Worm (Caenorhabditis elegans): ENCODE results near the gene dnpp-1.
A peak's percentile ranks its signal among the peaks of the same experiment; 100 is the strongest.

dnpp-1 gene

ce11 chrIII:5813501-5813900 is 50.1 kb downstream of the dnpp-1 start:
- TF ChIP-seq lin-15B (tag; optimal IDR thresholded peaks at IDR 0.05) (no peak), nhr-23 (tag; optimal IDR thresholded peaks at IDR 0.05) (no peak), nhr-12 (tag; optimal IDR thresholded peaks at IDR 0.05) (no peak), ztf-4 (tag; optimal IDR thresholded peaks at IDR 0.05) (no peak), egl-5 (tag; optimal IDR thresholded peaks at IDR 0.05) (no peak), fos-1 (tag; optimal IDR thresholded peaks at IDR 0.05) (no peak), ZK546.5 (tag; optimal IDR thresholded peaks at IDR 0.05) (no peak), tbx-2 (tag; optimal IDR thresholded peaks at IDR 0.05) (no peak), nhr-77 (tag; optimal IDR thresholded peaks at IDR 0.05) (no peak), nhr-25 (tag; optimal IDR thresholded peaks at IDR 0.05) (no peak), daf-12 (tag; optimal IDR thresholded peaks at IDR 0.05) (no peak), snpc-4 (tag; optimal IDR thresholded peaks at IDR 0.05) (no peak), nhr-67 (tag; optimal IDR thresholded peaks at IDR 0.05) (no peak), mml-1 (tag; optimal IDR thresholded peaks at IDR 0.05) (no peak), R02D3.7 (tag; optimal IDR thresholded peaks at IDR 0.05) (no peak), lsy-12 (tag; optimal IDR thresholded peaks at IDR 0.05) (no peak), pqm-1 (tag; optimal IDR thresholded peaks at IDR 0.05) (no peak), elt-2 (tag; optimal IDR thresholded peaks at IDR 0.05) (no peak)

- TF ChIP-seq ceh-28 (tag; optimal IDR thresholded peaks at IDR 0.05) (no peak), unc-39 (tag; optimal IDR thresholded peaks at IDR 0.05) (no peak), ceh-9 (tag; optimal IDR thresholded peaks at IDR 0.05) (no peak), lsy-12 (tag; optimal IDR thresholded peaks at IDR 0.05) (no peak), nhr-28 (tag; optimal IDR thresholded peaks at IDR 0.05) (no peak), R02D3.7 (tag; optimal IDR thresholded peaks at IDR 0.05) (no peak), mml-1 (tag; optimal IDR thresholded peaks at IDR 0.05) (no peak), snpc-4 (tag; optimal IDR thresholded peaks at IDR 0.05) (no peak), ama-1 (optimal IDR thresholded peaks at IDR 0.05) (no peak), ZK546.5 (tag; optimal IDR thresholded peaks at IDR 0.05) (no peak), mdl-1 (tag; optimal IDR thresholded peaks at IDR 0.05) (no peak), nhr-67 (tag; optimal IDR thresholded peaks at IDR 0.05) (no peak), egl-27 (tag; optimal IDR thresholded peaks at IDR 0.05) (peak; percentile 18), ceh-82 (tag; optimal IDR thresholded peaks at IDR 0.05) (no peak), egl-5 (tag; optimal IDR thresholded peaks at IDR 0.05) (no peak), nhr-12 (tag; optimal IDR thresholded peaks at IDR 0.05) (no peak), daf-12 (tag; optimal IDR thresholded peaks at IDR 0.05) (no peak), nhr-237 (tag; optimal IDR thresholded peaks at IDR 0.05) (no peak), sea-2 (GFP tag; optimal IDR thresholded peaks at IDR 0.05) (no peak), nhr-23 (tag; optimal IDR thresholded peaks at IDR 0.05) (peak; percentile 69), pha-4 (tag; optimal IDR thresholded peaks at IDR 0.05) (no peak), tbx-2 (tag; optimal IDR thresholded peaks at IDR 0.05) (no peak), ceh-16 (tag; optimal IDR thresholded peaks at IDR 0.05) (no peak), pqm-1 (tag; optimal IDR thresholded peaks at IDR 0.05) (no peak), fkh-2 (tag; optimal IDR thresholded peaks at IDR 0.05) (no peak), lin-39 (tag; optimal IDR thresholded peaks at IDR 0.05) (no peak), elt-3 (tag; optimal IDR thresholded peaks at IDR 0.05) (peak in 2 of 3 experiments; percentile 19 to 82), nhr-43 (tag; optimal IDR thresholded peaks at IDR 0.05; ENCODE audit: poor library complexity, severe bottlenecking) (peak; percentile 41), nfya-1 (tag; optimal IDR thresholded peaks at IDR 0.05; ENCODE audit: insufficient read depth) (peak; percentile 73), nhr-76 (tag; optimal IDR thresholded peaks at IDR 0.05) (no peak), nhr-25 (tag; optimal IDR thresholded peaks at IDR 0.05) (peak; percentile 58), unc-62 (GFP tag; optimal IDR thresholded peaks at IDR 0.05) (peak; percentile 18), lin-15B (tag; optimal IDR thresholded peaks at IDR 0.05) (no peak), elt-1 (tag; optimal IDR thresholded peaks at IDR 0.05) (no peak), aly-2 (tag; optimal IDR thresholded peaks at IDR 0.05) (no peak), zag-1 (tag; optimal IDR thresholded peaks at IDR 0.05) (no peak), eor-1 (tag; optimal IDR thresholded peaks at IDR 0.05) (no peak), skn-1 (tag; optimal IDR thresholded peaks at IDR 0.05) (no peak), fos-1 (tag; optimal IDR thresholded peaks at IDR 0.05) (no peak), nhr-77 (tag; optimal IDR thresholded peaks at IDR 0.05) (no peak)
These were observed 50.9 kb downstream of the dnpp-1 start for ce11 chrIII:5812672-5813071.

Measured in whole organism, L3 larva.